Fruit fly (Drosophila melanogaster): ENCODE measurements around the gene CG4360.

The CG4360 gene

dm6 chr3R:20360008-20360407 is 32.2 kb upstream of the CG4360 start, which contains the start of gene MtnC:
Gene MtnC (plus strand): TSS chr3R:20360308.
- TF ChIP-seq CG13424 (tag; optimal IDR thresholded peaks at IDR 0.05) (peak; percentile 2), MTF-1 (GFP tag; optimal IDR thresholded peaks at IDR 0.05; ENCODE audit: borderline replicate concordance) (peak; percentile 68), yki (optimal IDR thresholded peaks at IDR 0.05) (no peak), Trl (optimal IDR thresholded peaks at IDR 0.05) (no peak), Trl (GFP tag; optimal IDR thresholded peaks at IDR 0.05) (no peak), CG13775 (GFP tag; optimal IDR thresholded peaks at IDR 0.05) (no peak), zfh2 (GFP tag; optimal IDR thresholded peaks at IDR 0.05) (no peak), HmgZ (tag; optimal IDR thresholded peaks at IDR 0.05) (no peak), dmrt99B (tag; optimal IDR thresholded peaks at IDR 0.05) (peak; percentile 20), GATAe (GFP tag; conservative IDR thresholded peaks at IDR 0.05) (peak; percentile 64)

dm6 chr3R:20350278-20350677 is 22.5 kb upstream of the CG4360 start:
- TF ChIP-seq Ets65A (GFP tag) (peak; percentile 92), NK7.1 (GFP tag; optimal IDR thresholded peaks at IDR 0.05) (no peak)

DNA sequence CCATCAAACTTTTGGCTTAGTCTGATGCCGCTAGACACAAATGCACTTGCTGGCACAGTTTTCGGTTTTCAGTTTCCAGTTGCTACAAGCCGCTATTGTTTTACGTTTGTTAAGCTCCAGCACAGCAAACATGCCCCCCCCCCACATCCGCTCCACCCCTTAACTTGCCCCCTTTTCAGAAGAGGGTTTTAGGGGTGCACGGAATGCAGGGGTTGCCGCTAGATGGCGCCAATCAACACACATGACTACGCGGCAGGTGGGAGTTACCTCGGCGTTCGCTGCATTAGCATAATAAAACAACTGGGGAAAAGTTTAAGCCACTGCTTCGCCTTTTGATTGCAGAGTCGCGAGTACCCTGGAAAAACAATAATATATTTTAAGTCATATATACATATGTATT is 19.1 kb upstream of the CG4360 start:
- TF ChIP-seq H15 (GFP tag; IDR thresholded peaks at IDR 0.05) (no peak), sisA (GFP tag; IDR thresholded peaks at IDR 0.05) (no peak), CTCF (GFP tag; optimal IDR thresholded peaks at IDR 0.05) (peak; percentile 76)

dm6 chr3R:20338673-20339072 is 10.9 kb upstream of the CG4360 start, which contains the start of gene Ir92a:
Gene Ir92a (plus strand): TSS chr3R:20338973.
- TF ChIP-seq Sry-β (GFP tag; optimal IDR thresholded peaks at IDR 0.05) = no peak
- no peak for TF ChIP-seq CG14667 (GFP tag; IDR thresholded peaks at IDR 0.05)
- no peak for TF ChIP-seq slbo (GFP tag; IDR thresholded peaks at IDR 0.05)
- no peak for TF ChIP-seq Hmx (GFP tag; optimal IDR thresholded peaks at IDR 0.05)
- no peak for TF ChIP-seq sd (tag; optimal IDR thresholded peaks at IDR 0.05)
- no peak for TF ChIP-seq CG11695 (GFP tag; IDR thresholded peaks at IDR 0.05)
- TF ChIP-seq CG1792 (GFP tag; optimal IDR thresholded peaks at IDR 0.05) = no peak
- no peak for TF ChIP-seq Camta (GFP tag; optimal IDR thresholded peaks at IDR 0.05)
- TF ChIP-seq CG4282 (GFP tag; optimal IDR thresholded peaks at IDR 0.05) = no peak
- TF ChIP-seq CG9817 (tag; optimal IDR thresholded peaks at IDR 0.05) = no peak
- TF ChIP-seq Sin3A (optimal IDR thresholded peaks at IDR 0.05) = no peak

dm6 chr3R:20332688-20333087 is 4.9 kb upstream of the CG4360 start:
- TF ChIP-seq stwl (tag; optimal IDR thresholded peaks at IDR 0.05) (peak; percentile 96), CG13894 (tag; optimal IDR thresholded peaks at IDR 0.05) (no peak), lmd (GFP tag; IDR thresholded peaks at IDR 0.05) (no peak), CG15269 (tag; optimal IDR thresholded peaks at IDR 0.05) (no peak), CG2116 (GFP tag; optimal IDR thresholded peaks at IDR 0.05) (peak; percentile 3), bab2 (GFP tag; optimal IDR thresholded peaks at IDR 0.05) (no peak), cg (GFP tag; optimal IDR thresholded peaks at IDR 0.05) (peak; percentile 40), oc (tag; optimal IDR thresholded peaks at IDR 0.05) (no peak), CG31224 (GFP tag; IDR thresholded peaks at IDR 0.05) (no peak), Dip3 (GFP tag; optimal IDR thresholded peaks at IDR 0.05) (no peak), shn (GFP tag; optimal IDR thresholded peaks at IDR 0.05) (no peak), sr (GFP tag; IDR thresholded peaks at IDR 0.05) (0 out of 3 replicates have a peak, but pooled peaks have one; percentile 34), Fer2 (tag; optimal IDR thresholded peaks at IDR 0.05) (no peak), Meics (GFP tag; optimal IDR thresholded peaks at IDR 0.05) (peak; percentile 4), dmrt99B (tag; optimal IDR thresholded peaks at IDR 0.05) (no peak), Rfx (GFP tag; IDR thresholded peaks at IDR 0.05) (no peak), corto (GFP tag; optimal IDR thresholded peaks at IDR 0.05) (no peak), al (GFP tag; IDR thresholded peaks at IDR 0.05) (no peak), CG11093 (GFP tag; IDR thresholded peaks at IDR 0.05) (no peak), CG9932 (GFP tag; IDR thresholded peaks at IDR 0.05) (no peak), Jarid2 (GFP tag; optimal IDR thresholded peaks at IDR 0.05) (no peak), lab (GFP tag; optimal IDR thresholded peaks at IDR 0.05) (peak; percentile 7), bcd (GFP tag; optimal IDR thresholded peaks at IDR 0.05) (no peak), Max (GFP tag; optimal IDR thresholded peaks at IDR 0.05) (no peak)

Data from whole organism, embryonic.